Worm (Caenorhabditis elegans) whole organism, late embryonic: ENCODE data around the gene R53.5.

Experiments
- ceh-9 ChIP-seq: sonication (generic microtip); optimal IDR thresholded peaks from 2 replicates; lab custom pipeline; 2016; ENCODE audit warnings: mild to moderate bottlenecking, missing genetic modification characterization, inconsistent platforms, missing compliant biosample characterization
- elt-4 ChIP-seq: sonication (generic microtip); optimal IDR thresholded peaks from 2 replicates; lab custom pipeline; 2016; ENCODE audit warnings: missing genetic modification characterization, missing compliant biosample characterization
- unc-42 ChIP-seq: sonication (generic microtip); optimal IDR thresholded peaks from 2 replicates; lab custom pipeline; 2016; ENCODE audit warnings: missing genotype, missing genetic modification characterization, missing compliant biosample characterization

DNA sequence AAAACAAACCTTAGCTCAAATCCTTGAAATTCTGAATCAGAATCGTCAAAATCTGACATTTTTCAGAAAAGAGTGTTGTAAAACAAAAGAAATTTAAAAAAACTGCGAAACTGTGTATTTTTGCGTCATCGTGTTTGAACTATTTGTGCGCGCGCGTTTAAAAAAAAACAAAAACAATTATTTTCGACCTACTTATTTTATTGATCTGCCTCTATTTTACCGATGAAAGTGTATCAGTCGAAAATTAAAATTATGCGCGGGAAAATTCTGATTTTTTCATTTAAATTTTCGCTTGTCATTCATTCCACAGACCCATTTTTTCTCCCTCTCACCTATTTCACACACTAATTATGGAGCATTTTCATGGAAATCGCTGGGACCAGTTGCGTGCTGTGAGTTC lies 31.4 kb downstream of the R53.5 start, which contains the start of the genes C05C10.7 and C05C10.5:
- TF ChIP-seq elt-4 (tag; lab: Kevin White, UChicago) (no peak), ceh-9 (tag; lab: Kevin White, UChicago) (no peak), unc-42 (tag; lab: Kevin White, UChicago) (no peak)
